Fruit fly (Drosophila melanogaster): ENCODE measurements around the gene CG15387.

Gene CG15387

DNA sequence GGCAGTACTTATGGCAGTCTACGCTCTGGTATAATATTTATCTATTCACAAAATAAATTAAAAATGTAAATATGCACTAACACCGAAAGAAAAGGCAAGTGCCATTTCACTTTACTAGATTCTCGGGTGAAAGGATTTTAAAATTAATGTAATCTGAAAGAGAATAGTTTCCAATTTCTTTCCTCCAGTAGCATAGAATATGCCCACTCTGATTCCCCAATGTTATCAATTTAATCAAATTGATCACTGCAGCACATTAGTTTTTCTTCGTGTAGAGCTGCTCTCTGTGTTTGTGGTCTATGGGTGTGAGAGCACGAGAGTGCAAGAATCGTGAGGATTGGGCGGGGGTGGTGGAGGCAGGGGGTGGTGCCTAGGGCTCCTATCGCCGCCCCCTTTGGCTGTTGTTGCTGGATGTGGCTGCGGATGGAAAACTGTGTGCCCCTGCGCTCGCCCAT lies 25.0 kb downstream of the CG15387 start (continued):
- TF ChIP-seq HLH3B (GFP tag; IDR thresholded peaks at IDR 0.05) (peak; percentile 71), CG2116 (GFP tag; optimal IDR thresholded peaks at IDR 0.05) (peak; percentile 44), bowl (GFP tag; IDR thresholded peaks at IDR 0.05) (no peak), CG10366 (GFP tag; IDR thresholded peaks at IDR 0.05) (peak; percentile 60), Dek (tag; optimal IDR thresholded peaks at IDR 0.05) (no peak), CG6272 (GFP tag; IDR thresholded peaks at IDR 0.05) (peak; percentile 65), fd64A (GFP tag; optimal IDR thresholded peaks at IDR 0.05) (peak; percentile 90), Gsc (GFP tag; IDR thresholded peaks at IDR 0.05) (peak; percentile 59), CG4328 (GFP tag; optimal IDR thresholded peaks at IDR 0.05) (peak; percentile 61), CG13894 (tag; optimal IDR thresholded peaks at IDR 0.05) (no peak), ATbp (GFP tag; optimal IDR thresholded peaks at IDR 0.05) (peak; percentile 91), CG3726 (GFP tag; IDR thresholded peaks at IDR 0.05) (peak; percentile 43; the same call in 1 of the 3 replicates), bbx (GFP tag; IDR thresholded peaks at IDR 0.05; ENCODE audit: partially characterized antibody) (no peak), mam (GFP tag; optimal IDR thresholded peaks at IDR 0.05) (peak; percentile 19), dmrt11E (tag; optimal IDR thresholded peaks at IDR 0.05) (peak; percentile 95), Usf (GFP tag; optimal IDR thresholded peaks at IDR 0.05) (peak; percentile 67), PHDP (tag; optimal IDR thresholded peaks at IDR 0.05) (peak; percentile 85), Chrac-16 (GFP tag; optimal IDR thresholded peaks at IDR 0.05) (peak; percentile 78), Dip3 (GFP tag; optimal IDR thresholded peaks at IDR 0.05) (no peak), CG17912 (GFP tag; optimal IDR thresholded peaks at IDR 0.05) (peak; percentile 43), sim (GFP tag; IDR thresholded peaks at IDR 0.05) (peak; percentile 55; the same call in 1 of the 2 replicates), unc-4 (GFP tag; IDR thresholded peaks at IDR 0.05; ENCODE audit: partially characterized antibody) (no peak), CG12299 (tag; optimal IDR thresholded peaks at IDR 0.05) (peak; percentile 64), E2f1 (GFP tag; IDR thresholded peaks at IDR 0.05) (peak; percentile 73), pb (GFP tag; optimal IDR thresholded peaks at IDR 0.05) (peak; percentile 58), CG9876 (GFP tag; optimal IDR thresholded peaks at IDR 0.05) (peak; percentile 10), CG12942 (GFP tag; optimal IDR thresholded peaks at IDR 0.05) (peak; percentile 77), crp (GFP tag; optimal IDR thresholded peaks at IDR 0.05) (peak in 1 of 2 experiments; percentile 40), ERR (GFP tag; optimal IDR thresholded peaks at IDR 0.05) (peak; percentile 24), CG32532 (GFP tag; IDR thresholded peaks at IDR 0.05) (no peak), CG10565 (GFP tag; optimal IDR thresholded peaks at IDR 0.05) (peak; percentile 44), jigr1 (GFP tag; IDR thresholded peaks at IDR 0.05) (no peak), scrt (GFP tag; optimal IDR thresholded peaks at IDR 0.05) (peak; percentile 62), trem (tag; optimal IDR thresholded peaks at IDR 0.05) (peak; percentile 89), CG11398 (GFP tag; optimal IDR thresholded peaks at IDR 0.05) (peak; percentile 55), sug (tag; optimal IDR thresholded peaks at IDR 0.05) (peak; percentile 32), CG13424 (tag; optimal IDR thresholded peaks at IDR 0.05) (peak; percentile 87), klu (GFP tag; IDR thresholded peaks at IDR 0.05) (no peak), caup (GFP tag; optimal IDR thresholded peaks at IDR 0.05; ENCODE audit: severe bottlenecking) (peak; percentile 57), luna (GFP tag; optimal IDR thresholded peaks at IDR 0.05) (no peak), CG17361 (GFP tag; IDR thresholded peaks at IDR 0.05) (no peak; the same call in 2 of the 3 replicates), CG4730 (GFP tag; IDR thresholded peaks at IDR 0.05) (peak; percentile 33; the same call in 1 of the 2 replicates), ab (GFP tag; optimal IDR thresholded peaks at IDR 0.05) (peak; percentile 57), CG11723 (GFP tag; optimal IDR thresholded peaks at IDR 0.05) (peak; percentile 83), ase (GFP tag; IDR thresholded peaks at IDR 0.05) (peak; percentile 66; the same call in 2 of the 3 replicates), CG30431 (GFP tag; optimal IDR thresholded peaks at IDR 0.05) (peak; percentile 75), Max (GFP tag; optimal IDR thresholded peaks at IDR 0.05) (peak; percentile 81), CG18619 (GFP tag; optimal IDR thresholded peaks at IDR 0.05) (peak; percentile 74), CG10654 (GFP tag; optimal IDR thresholded peaks at IDR 0.05) (peak; percentile 66), esg (GFP tag; conservative IDR thresholded peaks at IDR 0.05) (peak; percentile 49), trh (GFP tag; optimal IDR thresholded peaks at IDR 0.05) (peak; percentile 69)

All from whole organism, embryonic.